Worm (Caenorhabditis elegans): ENCODE measurements around the gene Y73F8A.32.

Gene Y73F8A.32

ce11 chrIV:15564327-15564726 is 43.1 kb upstream of the Y73F8A.32 start, which contains the start of gene Y105C5A.1:
Gene Y105C5A.1, minus strand, starts transcription at chrIV:15564427.
- TF ChIP-seq ztf-6 (GFP tag; IDR thresholded peaks at IDR 0.05) (no peak), attf-6 (GFP tag; IDR thresholded peaks at IDR 0.05) (0 out of 2 replicates have a peak, but pooled peaks have one; percentile 7)

DNA sequence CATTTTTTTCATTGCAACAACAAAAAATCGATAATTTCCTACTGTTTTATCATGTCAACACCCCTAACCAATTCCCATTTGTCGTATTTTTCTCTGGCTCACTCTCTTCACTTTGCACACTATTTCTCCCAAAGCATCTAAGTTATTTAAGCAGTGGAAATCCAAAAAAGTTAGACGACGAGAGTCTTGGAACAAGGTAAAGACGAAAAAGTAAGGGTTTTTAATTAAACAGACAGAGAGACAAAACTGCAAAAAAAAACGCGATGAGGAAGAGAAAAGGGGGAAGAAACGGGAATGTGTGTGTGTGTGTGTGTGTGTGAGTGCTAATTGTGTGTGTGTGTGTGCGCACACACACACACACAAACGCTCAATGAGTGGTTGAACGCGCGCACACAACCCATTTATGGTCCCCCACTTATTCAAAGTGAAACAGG is 40.0 kb upstream of the Y73F8A.32 start:
- TF ChIP-seq egl-18 (GFP tag; IDR thresholded peaks at IDR 0.05) (no peak), dpl-1 (GFP tag; optimal IDR thresholded peaks at IDR 0.05) (no peak), snpc-4 (GFP tag; optimal IDR thresholded peaks at IDR 0.05) (peak; percentile 14), snpc-4 (tag; optimal IDR thresholded peaks at IDR 0.05) (peak in 2 of 4 experiments; percentile 63 to 83), bed-2 (GFP tag; IDR thresholded peaks at IDR 0.05) (no peak), lin-40 (tag; optimal IDR thresholded peaks at IDR 0.05) (peak; percentile 40), F49E8.2 (tag; optimal IDR thresholded peaks at IDR 0.05; ENCODE audit: insufficient read depth) (no peak), somi-1 (GFP tag; optimal IDR thresholded peaks at IDR 0.05) (no peak), cebp-1 (GFP tag; IDR thresholded peaks at IDR 0.05) (no peak), cebp-1 (tag; optimal IDR thresholded peaks at IDR 0.05) (peak; percentile 49), K12H6.12 (tag; optimal IDR thresholded peaks at IDR 0.05) (peak; percentile 78), lir-1 (GFP tag; conservative IDR thresholded peaks at IDR 0.05) (peak; percentile 93), ZK185.1 (tag; optimal IDR thresholded peaks at IDR 0.05; ENCODE audit: poor library complexity, severe bottlenecking) (no peak), snpc-3.4 (tag; optimal IDR thresholded peaks at IDR 0.05) (no peak), F22D6.2 (tag; optimal IDR thresholded peaks at IDR 0.05) (no peak), bed-1 (GFP tag; IDR thresholded peaks at IDR 0.05) (no peak), F57C9.4 (tag; optimal IDR thresholded peaks at IDR 0.05) (no peak)

DNA sequence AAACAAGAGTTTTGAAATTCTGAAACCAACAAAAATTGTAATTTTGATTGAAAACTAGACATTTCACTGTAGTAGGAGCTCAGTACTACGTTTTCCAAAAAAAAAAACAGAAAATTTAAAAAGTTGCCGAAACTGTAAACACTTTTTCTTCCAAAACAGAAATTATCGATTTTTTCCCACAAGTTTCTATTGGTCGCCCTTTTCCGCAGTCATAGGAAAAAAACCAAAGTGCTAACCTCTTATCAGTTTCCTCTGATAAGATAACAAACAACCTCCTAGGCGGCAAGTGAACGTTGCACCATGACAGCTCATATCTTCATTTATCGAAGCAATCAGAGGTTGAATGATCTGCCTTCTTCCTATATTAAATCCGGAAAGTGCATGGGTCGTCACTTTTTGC is 37.8 kb upstream of the Y73F8A.32 start:
- TF ChIP-seq T26A5.8 (tag; optimal IDR thresholded peaks at IDR 0.05) = no peak
- no peak for TF ChIP-seq fkh-3 (tag; optimal IDR thresholded peaks at IDR 0.05)
- TF ChIP-seq mcd-1 (GFP tag; IDR thresholded peaks at IDR 0.05) = no peak
- TF ChIP-seq nfyb-1 (GFP tag; IDR thresholded peaks at IDR 0.05) = peak; percentile 17; the same call in 1 of the 2 replicates
- TF ChIP-seq B0019.2 (GFP tag; conservative IDR thresholded peaks at IDR 0.05) = no peak
- no peak for TF ChIP-seq C06A6.2 (GFP tag; conservative IDR thresholded peaks at IDR 0.05)
- TF ChIP-seq ceh-40 (GFP tag; IDR thresholded peaks at IDR 0.05) = no peak

- no peak for TF ChIP-seq lsy-27 (tag; optimal IDR thresholded peaks at IDR 0.05; ENCODE audit: borderline replicate concordance, insufficient read depth)
- TF ChIP-seq F22D6.2 (tag; optimal IDR thresholded peaks at IDR 0.05) = no peak
- no peak for TF ChIP-seq ccch-3 (GFP tag; optimal IDR thresholded peaks at IDR 0.05)
- no peak for TF ChIP-seq snpc-3.4 (tag; optimal IDR thresholded peaks at IDR 0.05)
- peak; percentile 45; the same call in 1 of the 2 replicates for TF ChIP-seq attf-6 (GFP tag; IDR thresholded peaks at IDR 0.05)
- no peak for TF ChIP-seq tbx-9 (tag; optimal IDR thresholded peaks at IDR 0.05; ENCODE audit: borderline replicate concordance)
- TF ChIP-seq ztf-3 (GFP tag; optimal IDR thresholded peaks at IDR 0.05) = no peak
- TF ChIP-seq mcd-1 (GFP tag; IDR thresholded peaks at IDR 0.05) = no peak
- TF ChIP-seq cebp-2 (GFP tag; IDR thresholded peaks at IDR 0.05) = no peak
- no peak for TF ChIP-seq F33H1.4 (GFP tag; IDR thresholded peaks at IDR 0.05)
- TF ChIP-seq snpc-4 (GFP tag; optimal IDR thresholded peaks at IDR 0.05) = no peak
- TF ChIP-seq snpc-4 (tag; optimal IDR thresholded peaks at IDR 0.05) = peak in 2 of 4 experiments; percentile 53 to 54
- no peak for TF ChIP-seq rpc-1 (optimal IDR thresholded peaks at IDR 0.05)
- TF ChIP-seq rpc-1 (tag; optimal IDR thresholded peaks at IDR 0.05) = no peak
These were observed 33.5 kb upstream of the Y73F8A.32 start for ce11 chrIV:15554771-15555170.
